Worm (Caenorhabditis elegans): Measurements from ENCODE around the gene tbc-12.

Gene tbc-12

DNA sequence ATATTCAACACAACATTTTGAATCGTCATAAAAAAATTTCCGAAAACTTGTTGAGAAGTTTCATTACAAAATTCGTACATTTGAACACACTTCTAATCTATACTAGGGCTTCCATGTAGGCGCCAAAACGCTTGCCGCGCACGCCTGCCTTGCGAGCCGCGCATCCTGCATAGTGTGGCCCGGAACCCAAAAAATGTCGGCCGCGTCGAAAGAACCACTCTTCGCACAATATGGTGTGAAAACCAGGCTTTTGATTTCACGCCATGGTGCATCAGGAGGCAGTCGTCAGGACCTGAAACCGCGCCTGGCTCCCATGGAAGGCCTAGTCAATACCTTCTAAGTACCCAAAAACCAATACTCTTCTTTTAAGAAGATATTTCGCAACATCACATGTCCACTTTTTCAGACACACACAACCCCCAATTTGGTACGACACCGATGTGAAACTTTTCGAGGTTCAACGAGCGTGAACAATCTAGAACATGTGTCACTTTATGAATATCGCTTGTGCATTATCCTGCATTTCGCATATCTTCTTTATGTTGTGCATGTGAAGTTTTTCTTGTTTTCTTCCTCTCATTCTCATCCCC lies 38.6 kb downstream of the tbc-12 start:
- TF ChIP-seq set-16 (GFP tag; IDR thresholded peaks at IDR 0.05) (peak; percentile 36; the same call in 1 of the 2 replicates), nhr-6 (tag; optimal IDR thresholded peaks at IDR 0.05) (no peak), sdz-12 (GFP tag; optimal IDR thresholded peaks at IDR 0.05) (no peak)

DNA sequence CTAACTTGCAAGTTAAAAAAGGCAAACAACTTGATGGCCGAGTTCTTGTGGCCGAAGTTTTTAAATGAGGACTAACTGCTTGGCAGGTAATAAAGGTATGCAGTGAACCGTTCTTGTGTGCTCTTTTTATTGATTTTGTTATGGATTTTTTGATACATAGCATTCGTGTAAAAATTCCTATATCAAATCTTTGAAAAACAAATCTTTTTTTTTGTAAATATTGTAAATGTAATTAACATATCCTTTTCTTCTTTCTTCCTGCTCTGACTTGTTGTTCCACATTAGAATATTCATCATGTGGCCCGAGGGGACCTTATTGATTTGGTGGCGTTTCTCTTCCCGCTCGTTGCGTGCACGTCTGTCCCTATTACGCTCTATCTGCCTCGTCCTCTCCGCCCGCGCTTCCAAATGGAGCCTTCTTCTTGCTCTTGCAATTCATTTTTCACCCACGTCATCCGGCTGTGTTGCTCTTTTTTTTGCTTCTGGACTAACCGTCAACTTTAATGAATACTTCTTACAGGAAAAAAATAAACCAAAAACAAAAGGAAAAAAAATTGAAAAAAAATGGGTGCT lies 43.6 kb downstream of the tbc-12 start, which contains the start of gene hid-1:
Gene hid-1 (plus strand): TSS at position 523 of the 573 bp plus-strand sequence.
- TF ChIP-seq F37D6.2 (tag; optimal IDR thresholded peaks at IDR 0.05) (peak; percentile 9), hlh-11 (tag; optimal IDR thresholded peaks at IDR 0.05) (no peak), gei-8 (GFP tag; optimal IDR thresholded peaks at IDR 0.05) (no peak), daf-12 (tag; optimal IDR thresholded peaks at IDR 0.05) (no peak), lin-13 (GFP tag; optimal IDR thresholded peaks at IDR 0.05) (no peak), ztf-7 (tag; optimal IDR thresholded peaks at IDR 0.05) (no peak), dmd-8 (GFP tag; IDR thresholded peaks at IDR 0.05) (no peak), ceh-82 (tag; optimal IDR thresholded peaks at IDR 0.05) (no peak), nhr-77 (tag; optimal IDR thresholded peaks at IDR 0.05) (no peak), lsy-2 (tag; optimal IDR thresholded peaks at IDR 0.05) (peak in 1 of 2 experiments; percentile 54), dmd-9 (GFP tag; IDR thresholded peaks at IDR 0.05) (no peak), ama-1 (optimal IDR thresholded peaks at IDR 0.05) (no peak), ZK546.5 (tag; optimal IDR thresholded peaks at IDR 0.05) (no peak), madf-9 (GFP tag; conservative IDR thresholded peaks at IDR 0.05) (no peak), mdl-1 (tag; optimal IDR thresholded peaks at IDR 0.05) (peak in 1 of 2 experiments; percentile 40), skn-1 (tag; optimal IDR thresholded peaks at IDR 0.05) (no peak), pqm-1 (tag; optimal IDR thresholded peaks at IDR 0.05) (peak; percentile 3), ceh-44 (GFP tag; IDR thresholded peaks at IDR 0.05) (no peak), egl-27 (tag; optimal IDR thresholded peaks at IDR 0.05) (no peak), hlh-30 (tag; optimal IDR thresholded peaks at IDR 0.05; ENCODE audit: insufficient read depth) (peak; percentile 37), zag-1 (tag; optimal IDR thresholded peaks at IDR 0.05) (no peak), aha-1 (tag) (peak; percentile 77), mes-2 (tag; optimal IDR thresholded peaks at IDR 0.05; ENCODE audit: poor library complexity, severe bottlenecking) (peak; percentile 67), R02D3.7 (tag; optimal IDR thresholded peaks at IDR 0.05) (no peak), lin-39 (tag; optimal IDR thresholded peaks at IDR 0.05) (no peak), nhr-11 (tag; optimal IDR thresholded peaks at IDR 0.05) (no peak), mep-1 (tag; optimal IDR thresholded peaks at IDR 0.05) (no peak), F10B5.3 (tag; optimal IDR thresholded peaks at IDR 0.05) (no peak), vab-7 (GFP tag; IDR thresholded peaks at IDR 0.05) (0 out of 2 replicates have a peak, but pooled peaks have one; percentile 7), ZK337.2 (GFP tag; IDR thresholded peaks at IDR 0.05) (no peak), sdz-12 (GFP tag; optimal IDR thresholded peaks at IDR 0.05) (no peak), rbr-2 (tag; optimal IDR thresholded peaks at IDR 0.05) (no peak), hmg-1.1 (GFP tag; IDR thresholded peaks at IDR 0.05) (0 out of 2 replicates have a peak, but pooled peaks have one; percentile 44), unc-62 (GFP tag; optimal IDR thresholded peaks at IDR 0.05 in 1 of 2) (no peak), unc-62 (tag; optimal IDR thresholded peaks at IDR 0.05) (no peak), mdt-29 (GFP tag; IDR thresholded peaks at IDR 0.05) (no peak), ceh-28 (tag; optimal IDR thresholded peaks at IDR 0.05) (no peak), ctbp-1 (GFP tag; IDR thresholded peaks at IDR 0.05) (0 out of 2 replicates have a peak, but pooled peaks have one; percentile 51), zfp-2 (tag; optimal IDR thresholded peaks at IDR 0.05) (no peak), tra-1 (GFP tag; IDR thresholded peaks at IDR 0.05) (no peak), Y48G9A.11 (GFP tag; IDR thresholded peaks at IDR 0.05) (no peak), madf-5 (GFP tag; IDR thresholded peaks at IDR 0.05) (no peak)
